Fruit fly (Drosophila melanogaster) whole organism, pupa: ENCODE measurements around the gene CG8001.

Source experiments
- CG13204 ChIP-seq: fragments of 200-800 bp; sonication (Bioruptor generic); optimal IDR thresholded peaks from 2 replicates; lab custom pipeline; 2018; ENCODE audit warnings: missing biosample characterization, mild to moderate bottlenecking, missing genetic modification characterization, moderate library complexity
- CG14655 ChIP-seq: fragments of 200-800 bp; sonication (Bioruptor generic); optimal IDR thresholded peaks from 3 replicates; lab custom pipeline; 2017; ENCODE audit warnings: mild to moderate bottlenecking, missing biosample characterization, missing genetic modification reagents, missing genetic modification characterization
- CG15710 ChIP-seq: fragments of 200-800 bp; sonication (Bioruptor generic); optimal IDR thresholded peaks from 2 replicates; lab custom pipeline; 2018; ENCODE audit warnings: missing biosample characterization, mild to moderate bottlenecking, missing genetic modification characterization, moderate library complexity
- CG32121 ChIP-seq: fragments of 200-800 bp; sonication (Bioruptor generic); IDR thresholded peaks from 2 replicates; pipeline ENCODE4 v1.3.6; 2022; ENCODE audit warnings: missing biosample characterization, missing genetic modification characterization
- CG34367 ChIP-seq: fragments of 200-800 bp; sonication (Bioruptor generic); optimal IDR thresholded peaks from 2 replicates; lab custom pipeline; 2018; ENCODE audit warnings: missing biosample characterization, mild to moderate bottlenecking, missing genetic modification characterization
- CG4496 ChIP-seq: fragments of 200-800 bp; sonication (Bioruptor generic); IDR thresholded peaks from 3 replicates; pipeline ENCODE4 v1.3.6; 2022; ENCODE audit warnings: missing biosample characterization, missing genetic modification characterization
- CG8159 ChIP-seq: fragments of 200-800 bp; sonication (Bioruptor generic); optimal IDR thresholded peaks from 3 replicates; lab custom pipeline; 2018; ENCODE audit warnings: missing biosample characterization, mild to moderate bottlenecking, missing genetic modification characterization, moderate library complexity
- D1 ChIP-seq: fragments of 200-800 bp; sonication (Bioruptor generic); optimal IDR thresholded peaks from 2 replicates; lab custom pipeline; 2018; ENCODE audit warnings: missing biosample characterization, mild to moderate bottlenecking, missing genetic modification characterization, moderate library complexity
- EcR ChIP-seq: fragments of 200-800 bp; sonication (Bioruptor generic); optimal IDR thresholded peaks from 3 replicates; lab custom pipeline; 2019; ENCODE audit warnings: missing biosample characterization, missing genetic modification characterization, mild to moderate bottlenecking, moderate library complexity, missing genetic modification reagents
- Pif1A ChIP-seq: fragments of 200-800 bp; sonication (Bioruptor generic); optimal IDR thresholded peaks from 3 replicates; lab custom pipeline; 2016; ENCODE audit warnings: missing biosample characterization, missing genetic modification characterization
- fd96Ca ChIP-seq: fragments of 200-800 bp; sonication (Bioruptor generic); IDR thresholded peaks from 3 replicates; pipeline ENCODE4 v1.3.6; 2022; ENCODE audit warnings: missing biosample characterization, missing genetic modification characterization
- gl ChIP-seq: fragments of 200-800 bp; sonication (Bioruptor generic); optimal IDR thresholded peaks from 2 replicates; lab custom pipeline; 2018; ENCODE audit warnings: missing biosample characterization, mild to moderate bottlenecking, missing genetic modification characterization
- rn ChIP-seq: fragments of 200-800 bp; sonication (Bioruptor generic); IDR thresholded peaks from 2 replicates; pipeline ENCODE4 v1.3.6; 2022; ENCODE audit warnings: missing biosample characterization, missing genetic modification characterization

DNA sequence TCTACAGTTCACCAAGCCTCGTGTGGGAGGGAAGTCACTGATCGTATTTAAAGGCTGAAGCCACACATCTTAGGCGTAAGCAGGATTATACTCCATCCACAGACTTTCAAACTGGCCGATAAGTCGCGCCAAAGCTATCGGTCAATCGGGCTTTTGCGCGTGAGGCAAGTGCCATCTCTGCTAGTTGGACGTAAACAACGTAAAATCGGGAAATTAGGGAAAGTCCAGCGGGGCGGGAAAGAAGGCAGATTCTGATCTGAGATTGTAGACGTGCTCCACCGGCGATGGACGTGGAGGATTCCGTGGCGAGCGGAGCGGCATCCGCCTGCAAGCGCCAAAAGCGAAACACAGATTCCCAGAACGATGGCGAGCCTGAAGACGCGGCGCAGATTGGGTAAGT, at the start of gene CG8001:
- TF ChIP-seq gl (tag; lab: Kevin White, UChicago), result no peak
- no peak for TF ChIP-seq CG13204 (GFP tag; lab: Kevin White, UChicago)
- TF ChIP-seq CG32121 (GFP tag; lab: Robert Waterston, UW), result no peak
- no peak for TF ChIP-seq CG8159 (tag; lab: Kevin White, UChicago)
- TF ChIP-seq CG14655, result no peak
- TF ChIP-seq fd96Ca (GFP tag; lab: Robert Waterston, UW), result no peak
- TF ChIP-seq D1 (tag; lab: Kevin White, UChicago), result no peak
- no peak for TF ChIP-seq CG34367
- no peak for TF ChIP-seq CG15710 (tag; lab: Kevin White, UChicago)
- TF ChIP-seq EcR (GFP tag; lab: Kevin White, UChicago), result no peak
- no peak for TF ChIP-seq rn
- TF ChIP-seq CG4496 (GFP tag; lab: Robert Waterston, UW), result no peak; the same call in 2 of the 3 replicates
- no peak for TF ChIP-seq Pif1A (GFP tag; lab: Kevin White, UChicago)
